Worm (Caenorhabditis elegans) whole organism, mixed stage, embryonic: ENCODE measurements around the gene ZK856.11.

Experiments used
- cnd-1 ChIP-seq: fragments of 200-800 bp; sonication (Bioruptor generic); optimal IDR thresholded peaks from 2 replicates; lab custom pipeline; 2018; ENCODE audit warnings: mild to moderate bottlenecking, missing genetic modification characterization, missing compliant biosample characterization
- lin-13 ChIP-seq: fragments of 150-350 bp; optimal IDR thresholded peaks from 2 replicates; lab custom pipeline; 2014; ENCODE audit warnings: missing biosample characterization, missing genetic modification characterization
- lsy-2 ChIP-seq: fragments of 150-350 bp; optimal IDR thresholded peaks from 2 replicates; lab custom pipeline; 2014; ENCODE audit warnings: missing biosample characterization, missing genetic modification characterization
- nhr-12 ChIP-seq: fragments of 150-350 bp; optimal IDR thresholded peaks from 2 replicates; lab custom pipeline; 2014; ENCODE audit warnings: missing biosample characterization, missing genetic modification characterization
- nhr-237 ChIP-seq: fragments of 150-350 bp; optimal IDR thresholded peaks from 2 replicates; lab custom pipeline; 2014; ENCODE audit warnings: missing biosample characterization, missing genetic modification characterization
- nhr-28 ChIP-seq: fragments of 150-350 bp; optimal IDR thresholded peaks from 2 replicates; lab custom pipeline; 2014; ENCODE audit warnings: missing biosample characterization, missing genetic modification characterization
- snpc-4 ChIP-seq: fragments of 150-350 bp; optimal IDR thresholded peaks from 2 replicates; lab custom pipeline; 2014; ENCODE audit warnings: missing biosample characterization, missing genetic modification characterization
- unc-39 ChIP-seq: fragments of 150-350 bp; optimal IDR thresholded peaks from 2 replicates; lab custom pipeline; 2014; ENCODE audit warnings: missing biosample characterization, missing genetic modification characterization
- unc-62 ChIP-seq: fragments of 150-350 bp; optimal IDR thresholded peaks from 2 replicates; lab custom pipeline; 2014; ENCODE audit warnings: missing biosample characterization, missing genetic modification reagents, missing genetic modification characterization
- ztf-11 ChIP-seq: fragments of 150-350 bp; optimal IDR thresholded peaks from 2 replicates; lab custom pipeline; 2014; ENCODE audit warnings: missing biosample characterization, missing genetic modification characterization

ce11 chrV:10203435-10204009 is 1.2 kb downstream of the ZK856.11 start, which contains the start of gene chpf-1:
- TF ChIP-seq nhr-12 (tag; lab: Kevin White, UChicago) (no peak), snpc-4 (tag; lab: Kevin White, UChicago) (no peak), unc-62 (no peak), nhr-28 (tag; lab: Kevin White, UChicago) (no peak), ztf-11 (tag; lab: Kevin White, UChicago) (no peak), lsy-2 (no peak), nhr-237 (tag; lab: Kevin White, UChicago) (no peak), cnd-1 (no peak), unc-39 (tag; lab: Kevin White, UChicago) (no peak), lin-13 (tag; lab: Kevin White, UChicago) (no peak)
